Worm (Caenorhabditis elegans): ENCODE measurements around the gene dct-11.

dct-11 gene

ce11 chrX:5821842-5822241 lies 17.7 kb downstream of the dct-11 start, which contains the start of gene hbl-1:
TSS of gene hbl-1 (plus strand) at chrX:5822142.
- TF ChIP-seq tag-97 (GFP tag; IDR thresholded peaks at IDR 0.05) (no peak), sdz-12 (GFP tag; optimal IDR thresholded peaks at IDR 0.05) (no peak)

ce11 chrX:5820880-5821279 lies 18.7 kb downstream of the dct-11 start:
- no peak for TF ChIP-seq egl-27 (tag; optimal IDR thresholded peaks at IDR 0.05)
- peak; percentile 9 for TF ChIP-seq mes-2 (tag; optimal IDR thresholded peaks at IDR 0.05; ENCODE audit: poor library complexity, severe bottlenecking)
- peak; percentile 68 for TF ChIP-seq set-16 (GFP tag; IDR thresholded peaks at IDR 0.05)
- TF ChIP-seq mdl-1 (tag; optimal IDR thresholded peaks at IDR 0.05), result peak in 1 of 2 experiments; percentile 11
- peak in 1 of 2 experiments; percentile 97 for TF ChIP-seq unc-62 (GFP tag; optimal IDR thresholded peaks at IDR 0.05 in 1 of 2)
- no peak for TF ChIP-seq unc-62 (tag; optimal IDR thresholded peaks at IDR 0.05)
- no peak for TF ChIP-seq madf-5 (GFP tag; IDR thresholded peaks at IDR 0.05)
- peak; percentile 90 for TF ChIP-seq nhr-25 (tag; optimal IDR thresholded peaks at IDR 0.05; ENCODE audit: borderline replicate concordance, insufficient read depth)
- peak; percentile 49 for TF ChIP-seq hlh-11 (tag; optimal IDR thresholded peaks at IDR 0.05)
- no peak for TF ChIP-seq F37D6.2 (tag; optimal IDR thresholded peaks at IDR 0.05)
- no peak for TF ChIP-seq nhr-41 (GFP tag; IDR thresholded peaks at IDR 0.05)
- TF ChIP-seq mep-1 (tag; optimal IDR thresholded peaks at IDR 0.05), result peak; percentile 27
- TF ChIP-seq aha-1 (tag), result peak; percentile 88
- TF ChIP-seq fkh-10 (GFP tag; optimal IDR thresholded peaks at IDR 0.05), result no peak
- TF ChIP-seq hlh-30 (tag; optimal IDR thresholded peaks at IDR 0.05; ENCODE audit: insufficient read depth), result peak; percentile 52
- TF ChIP-seq mxl-3 (GFP tag; optimal IDR thresholded peaks at IDR 0.05), result peak; percentile 38
- no peak for TF ChIP-seq zfp-2 (tag; optimal IDR thresholded peaks at IDR 0.05)
- TF ChIP-seq hmg-1.1 (GFP tag; IDR thresholded peaks at IDR 0.05), result 0 out of 2 replicates have a peak, but pooled peaks have one; percentile 15
- peak; percentile 67; the same call in 1 of the 2 replicates for TF ChIP-seq tra-1 (GFP tag; IDR thresholded peaks at IDR 0.05)
- peak; percentile 57; the same call in 1 of the 2 replicates for TF ChIP-seq egl-43 (GFP tag; IDR thresholded peaks at IDR 0.05)
- TF ChIP-seq dve-1 (tag; optimal IDR thresholded peaks at IDR 0.05; ENCODE audit: insufficient read depth), result no peak

ce11 chrX:5819702-5820470 lies 19.7 kb downstream of the dct-11 start:
- no peak for TF ChIP-seq madf-9 (GFP tag; conservative IDR thresholded peaks at IDR 0.05)
- TF ChIP-seq nhr-48 (tag; optimal IDR thresholded peaks at IDR 0.05), result peak; percentile 67
- TF ChIP-seq tra-1 (GFP tag; IDR thresholded peaks at IDR 0.05), result 0 out of 2 replicates have a peak, but pooled peaks have one; percentile 24
- peak; percentile 51 for TF ChIP-seq mep-1 (tag; optimal IDR thresholded peaks at IDR 0.05)
- TF ChIP-seq lin-13 (GFP tag; optimal IDR thresholded peaks at IDR 0.05), result no peak
- no peak for TF ChIP-seq aly-2 (tag; optimal IDR thresholded peaks at IDR 0.05)
- no peak for TF ChIP-seq T20F7.1 (GFP tag; optimal IDR thresholded peaks at IDR 0.05)
- TF ChIP-seq php-3 (GFP tag; IDR thresholded peaks at IDR 0.05), result no peak
- no peak for TF ChIP-seq nhr-25 (tag; optimal IDR thresholded peaks at IDR 0.05; ENCODE audit: borderline replicate concordance, insufficient read depth)
- TF ChIP-seq snpc-1.2 (GFP tag; IDR thresholded peaks at IDR 0.05), result no peak
- TF ChIP-seq mdl-1 (tag; optimal IDR thresholded peaks at IDR 0.05), result peak in 1 of 2 experiments; percentile 8
- TF ChIP-seq arid-1 (GFP tag; conservative IDR thresholded peaks at IDR 0.05), result no peak
- TF ChIP-seq set-16 (GFP tag; IDR thresholded peaks at IDR 0.05), result peak; percentile 41; the same call in 1 of the 2 replicates
- TF ChIP-seq lin-15B (tag; optimal IDR thresholded peaks at IDR 0.05), result no peak
- TF ChIP-seq nhr-28 (tag; optimal IDR thresholded peaks at IDR 0.05), result peak; percentile 27
- no peak for TF ChIP-seq nhr-111 (GFP tag; optimal IDR thresholded peaks at IDR 0.05)
- TF ChIP-seq nhr-42 (GFP tag; IDR thresholded peaks at IDR 0.05), result no peak
- TF ChIP-seq Y5F2A.4 (GFP tag; optimal IDR thresholded peaks at IDR 0.05), result no peak
- peak; percentile 37 for TF ChIP-seq nhr-11 (tag; optimal IDR thresholded peaks at IDR 0.05)
- no peak for TF ChIP-seq zag-1 (tag; optimal IDR thresholded peaks at IDR 0.05)
- TF ChIP-seq nhr-6 (tag; optimal IDR thresholded peaks at IDR 0.05), result no peak
- no peak for TF ChIP-seq ceh-82 (tag; optimal IDR thresholded peaks at IDR 0.05)
- TF ChIP-seq snpc-4 (tag; optimal IDR thresholded peaks at IDR 0.05), result no peak
- peak in 1 of 2 experiments; percentile 91 for TF ChIP-seq daf-16 (GFP tag; optimal IDR thresholded peaks at IDR 0.05)
- no peak for TF ChIP-seq daf-16 (tag; optimal IDR thresholded peaks at IDR 0.05)
- no peak for TF ChIP-seq ztf-7 (tag; optimal IDR thresholded peaks at IDR 0.05)
- TF ChIP-seq daf-12 (tag; optimal IDR thresholded peaks at IDR 0.05), result no peak
- TF ChIP-seq dmd-9 (GFP tag; IDR thresholded peaks at IDR 0.05), result no peak
- no peak for TF ChIP-seq skn-1 (tag; optimal IDR thresholded peaks at IDR 0.05)

Measured in whole organism, L4 larva.